Fruit fly (Drosophila melanogaster) Kc167 (cell line): ENCODE measurements around the gene CG32269.

Source experiments
- Myc ChIP-seq: fragments of >200 bp; optimal IDR thresholded peaks from 2 replicates; lab custom pipeline; 2017; ENCODE audit warnings: missing external identifiers
- Sin3A ChIP-seq: fragments of >200 bp; optimal IDR thresholded peaks from 2 replicates; lab custom pipeline; 2018; ENCODE audit warnings: missing external identifiers
- h ChIP-seq: fragments of >200 bp; optimal IDR thresholded peaks from 3 replicates; lab custom pipeline; 2018; ENCODE audit warnings: missing external identifiers
- insv ChIP-seq: fragments of >200 bp; optimal IDR thresholded peaks from 3 replicates; lab custom pipeline; 2018; ENCODE audit warnings: missing external identifiers
- psq ChIP-seq: fragments of >200 bp; optimal IDR thresholded peaks from 2 replicates; lab custom pipeline; 2017; ENCODE audit warnings: missing external identifiers
- ttk ChIP-seq: sonication (Bioruptor generic); optimal IDR thresholded peaks from 2 replicates; lab custom pipeline; 2017; ENCODE audit warnings: missing external identifiers

Gene CG32269

DNA sequence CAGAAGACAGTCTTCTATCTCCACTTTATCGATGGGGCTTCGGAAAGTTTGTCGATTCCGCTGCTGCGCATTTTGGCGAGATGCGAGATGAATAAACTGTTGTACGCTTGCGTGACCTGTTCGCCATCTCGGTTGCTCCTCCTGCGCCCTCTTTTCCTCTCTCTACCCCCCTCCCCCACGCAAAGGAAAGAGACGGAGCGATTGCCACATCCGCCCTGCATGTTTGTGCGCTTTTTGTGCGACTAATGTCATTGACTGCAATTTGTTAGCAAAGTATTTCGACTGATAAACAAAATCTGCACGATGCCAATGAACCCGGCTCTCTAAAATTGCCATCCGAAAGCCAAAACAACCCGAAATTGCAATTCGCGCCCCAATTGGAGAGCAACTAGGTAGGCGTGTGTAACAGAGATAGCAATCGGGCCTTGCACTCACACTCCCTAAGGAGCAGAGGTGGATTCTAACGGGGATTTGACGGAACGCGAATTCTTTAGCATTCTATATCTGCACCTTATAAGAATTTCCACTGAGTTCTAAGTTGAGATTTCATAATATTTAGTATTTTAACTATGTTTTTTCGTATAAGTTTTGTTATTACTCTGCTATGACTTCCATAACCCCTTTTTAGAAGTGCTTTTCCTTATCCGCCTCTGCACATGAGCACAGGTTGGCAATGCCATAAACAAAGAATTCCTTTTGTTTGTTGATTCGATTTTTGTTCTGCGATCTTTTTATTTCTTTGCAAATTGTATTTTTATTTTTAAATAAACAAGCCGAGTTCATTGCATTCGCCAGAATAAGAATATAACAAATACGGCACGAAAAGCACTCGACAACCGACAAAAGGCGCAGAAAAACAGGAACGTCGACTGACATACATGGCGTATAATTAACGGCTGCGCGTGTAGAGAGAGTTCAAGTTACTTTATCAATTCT lies 38.6 kb upstream of the CG32269 start, which contains the start of gene CG43389:
Gene CG43389 (plus strand): TSS at position 886 of the 936 bp plus-strand sequence.
- TF ChIP-seq ttk (lab: Kevin White, UChicago) = no peak
- no peak for TF ChIP-seq insv (lab: Kevin White, UChicago)
- TF ChIP-seq Myc = no peak
- TF ChIP-seq psq = no peak
- no peak for TF ChIP-seq Sin3A
- TF ChIP-seq h = no peak

DNA sequence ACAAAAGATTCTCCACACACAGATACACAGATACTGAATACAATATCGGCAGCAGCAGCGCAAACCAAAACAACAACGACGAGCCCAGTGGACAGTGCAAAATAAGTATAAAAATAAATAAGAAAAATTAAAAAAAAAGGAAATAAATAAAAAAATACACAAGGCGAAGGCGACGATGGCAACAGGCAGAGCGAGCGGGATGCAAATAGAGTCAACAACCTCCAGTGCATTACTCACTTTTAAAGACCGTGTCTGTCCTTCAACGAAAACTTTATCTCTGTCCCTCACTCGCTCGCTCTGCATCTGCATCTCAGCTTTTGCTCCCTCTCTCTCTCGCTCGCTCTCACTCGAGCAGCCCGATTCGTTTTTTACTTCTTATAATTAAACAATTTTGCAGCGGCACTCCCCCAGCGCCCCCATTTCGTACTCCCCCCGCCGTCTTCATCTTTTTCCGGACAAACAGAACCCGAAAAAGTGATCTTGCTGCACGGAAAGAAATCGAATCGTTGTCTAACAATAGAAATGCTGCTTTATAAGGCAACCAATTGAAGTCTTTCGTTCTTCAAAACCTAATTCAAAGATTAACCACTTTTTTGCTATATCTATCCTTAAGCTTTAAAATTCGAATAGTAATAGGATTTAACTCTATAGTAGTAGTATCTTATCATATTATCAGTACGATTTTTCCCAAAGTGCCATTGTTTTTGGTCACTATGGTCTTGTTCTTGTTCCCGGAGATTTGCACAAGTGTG lies 37.8 kb upstream of the CG32269 start:
- TF ChIP-seq h (no peak), ttk (lab: Kevin White, UChicago) (no peak), psq (no peak), Sin3A (no peak), insv (lab: Kevin White, UChicago) (no peak)

DNA sequence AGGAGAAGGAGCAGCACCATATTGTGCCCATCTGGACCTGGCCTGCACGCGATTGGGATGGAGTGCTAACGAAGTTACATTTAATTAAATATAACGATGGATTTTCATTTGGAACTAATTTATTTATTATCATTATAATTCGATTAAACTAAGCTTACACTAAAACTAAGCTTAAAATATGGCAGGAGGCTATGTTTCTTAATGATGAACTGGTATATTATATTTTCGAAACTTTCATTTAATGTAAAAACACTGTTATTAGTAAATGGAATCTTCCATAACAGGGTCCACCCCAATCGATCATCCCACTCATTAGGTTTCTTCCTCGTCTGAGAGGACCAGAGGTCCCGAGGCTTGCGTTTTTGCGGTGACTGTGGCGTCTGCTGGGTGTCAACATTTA lies 36.4 kb upstream of the CG32269 start:
- no peak for TF ChIP-seq h
- no peak for TF ChIP-seq psq
- TF ChIP-seq ttk (lab: Kevin White, UChicago) = no peak
- no peak for TF ChIP-seq Sin3A
- no peak for TF ChIP-seq Myc
- TF ChIP-seq insv (lab: Kevin White, UChicago) = no peak

DNA sequence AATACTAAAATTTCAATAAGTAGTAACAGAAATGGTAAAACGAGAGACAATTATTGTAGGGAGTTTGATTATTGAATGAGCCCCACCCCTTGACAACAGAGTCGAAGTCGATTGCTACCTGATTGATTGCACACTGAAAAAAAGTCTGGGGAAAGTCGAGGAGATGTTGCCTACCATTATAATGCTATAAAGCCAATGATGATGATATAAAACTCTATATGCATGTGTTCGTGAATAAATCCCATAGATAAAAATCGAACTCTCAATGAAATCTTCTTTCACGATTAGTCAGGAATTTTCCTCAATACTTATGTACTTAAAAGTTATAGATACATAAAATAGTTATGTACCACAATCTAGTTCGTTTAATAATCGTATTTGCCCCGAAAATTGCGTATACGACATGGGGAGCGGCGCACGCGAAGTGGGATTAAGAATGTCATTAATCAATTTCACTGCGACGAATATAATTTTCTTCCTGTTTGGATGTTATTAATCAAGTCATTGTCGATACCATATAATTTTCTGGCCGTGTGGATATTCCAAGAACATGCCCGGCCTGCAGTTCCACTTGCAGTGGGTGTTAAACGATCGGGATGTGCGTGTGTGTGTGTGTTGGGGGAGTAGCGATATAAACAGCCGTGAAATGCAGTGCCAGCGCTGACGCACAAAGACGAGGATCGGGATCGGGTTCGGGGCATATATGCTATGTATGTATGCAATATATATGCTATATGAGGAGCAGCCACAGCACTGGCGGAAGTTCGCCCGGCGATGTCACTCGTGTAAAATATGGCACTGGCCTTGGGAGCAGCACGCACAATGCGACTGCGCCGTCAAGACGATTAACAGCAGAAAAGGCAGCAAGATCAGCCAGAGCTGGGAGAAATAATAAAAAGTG lies 35.7 kb upstream of the CG32269 start, which contains the start of gene CG12078:
Gene CG12078 (minus strand): TSS at position 51 of the 901 bp plus-strand sequence.
- TF ChIP-seq Sin3A (no peak), ttk (lab: Kevin White, UChicago) (no peak), h (no peak), Myc (no peak), psq (no peak), insv (lab: Kevin White, UChicago) (no peak)

DNA sequence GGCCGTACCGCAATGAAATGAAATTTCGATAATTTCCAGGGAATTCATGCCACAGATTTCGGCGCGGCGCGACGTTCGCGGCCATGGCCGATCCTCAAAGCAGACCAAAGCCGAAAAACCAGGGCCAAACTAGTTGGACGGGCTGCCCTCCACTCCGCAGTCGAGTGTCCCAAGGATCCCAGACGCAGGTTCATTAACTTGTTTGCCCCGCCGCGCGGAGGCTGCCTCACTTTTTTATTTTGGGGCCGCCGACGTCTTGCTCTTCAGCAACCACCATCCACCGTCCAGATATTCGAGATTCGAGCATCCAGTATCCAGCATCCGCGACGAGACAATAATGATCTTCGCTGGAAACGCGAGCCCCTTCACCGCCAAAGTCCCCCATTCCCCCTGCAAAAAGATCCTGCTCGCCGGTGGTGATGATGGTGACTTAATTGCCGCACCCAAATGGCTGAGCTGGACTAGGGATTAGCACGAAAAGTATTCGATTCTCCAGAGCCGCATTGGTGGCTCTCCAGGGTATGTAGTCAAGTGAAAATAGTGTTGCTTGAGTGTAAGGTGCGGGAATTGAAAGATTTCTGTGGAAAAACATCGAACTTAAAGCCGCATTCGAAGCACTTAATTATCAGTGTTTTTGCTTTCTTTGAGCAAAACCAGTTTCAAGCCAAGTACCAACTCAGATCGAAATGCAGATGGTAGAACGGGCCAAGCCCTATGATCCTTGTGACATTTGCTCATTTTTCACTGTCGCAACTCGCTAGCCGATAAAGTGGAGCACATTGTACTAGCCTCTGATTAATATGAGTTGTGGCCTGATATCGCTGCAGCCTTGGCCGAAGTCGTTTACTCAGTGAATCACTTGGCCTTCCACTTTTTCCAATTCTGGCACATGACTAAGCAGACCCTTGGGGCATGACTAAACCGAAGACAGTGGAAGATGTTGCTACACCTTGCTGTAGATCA lies 33.6 kb upstream of the CG32269 start:
- no peak for TF ChIP-seq Myc
- TF ChIP-seq h = no peak
- TF ChIP-seq ttk (lab: Kevin White, UChicago) = no peak
- TF ChIP-seq insv (lab: Kevin White, UChicago) = no peak
- no peak for TF ChIP-seq psq
- TF ChIP-seq Sin3A = no peak

DNA sequence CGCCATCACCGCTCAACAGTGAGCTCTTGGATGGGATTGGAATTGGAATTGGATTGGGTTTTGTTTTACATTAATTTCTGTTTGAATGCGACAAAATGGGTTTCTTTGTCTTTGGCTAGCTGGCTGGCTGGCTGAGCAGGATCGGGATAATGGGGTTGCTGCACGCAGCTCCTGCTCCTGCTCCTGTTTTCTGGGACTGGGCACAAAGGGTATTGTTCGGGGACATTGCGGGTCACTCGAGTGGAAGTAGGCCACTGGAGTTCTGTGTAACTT lies 32.5 kb upstream of the CG32269 start:
- TF ChIP-seq psq = no peak
- no peak for TF ChIP-seq ttk (lab: Kevin White, UChicago)
- no peak for TF ChIP-seq Myc
- TF ChIP-seq insv (lab: Kevin White, UChicago) = no peak
- TF ChIP-seq h = no peak
- no peak for TF ChIP-seq Sin3A

DNA sequence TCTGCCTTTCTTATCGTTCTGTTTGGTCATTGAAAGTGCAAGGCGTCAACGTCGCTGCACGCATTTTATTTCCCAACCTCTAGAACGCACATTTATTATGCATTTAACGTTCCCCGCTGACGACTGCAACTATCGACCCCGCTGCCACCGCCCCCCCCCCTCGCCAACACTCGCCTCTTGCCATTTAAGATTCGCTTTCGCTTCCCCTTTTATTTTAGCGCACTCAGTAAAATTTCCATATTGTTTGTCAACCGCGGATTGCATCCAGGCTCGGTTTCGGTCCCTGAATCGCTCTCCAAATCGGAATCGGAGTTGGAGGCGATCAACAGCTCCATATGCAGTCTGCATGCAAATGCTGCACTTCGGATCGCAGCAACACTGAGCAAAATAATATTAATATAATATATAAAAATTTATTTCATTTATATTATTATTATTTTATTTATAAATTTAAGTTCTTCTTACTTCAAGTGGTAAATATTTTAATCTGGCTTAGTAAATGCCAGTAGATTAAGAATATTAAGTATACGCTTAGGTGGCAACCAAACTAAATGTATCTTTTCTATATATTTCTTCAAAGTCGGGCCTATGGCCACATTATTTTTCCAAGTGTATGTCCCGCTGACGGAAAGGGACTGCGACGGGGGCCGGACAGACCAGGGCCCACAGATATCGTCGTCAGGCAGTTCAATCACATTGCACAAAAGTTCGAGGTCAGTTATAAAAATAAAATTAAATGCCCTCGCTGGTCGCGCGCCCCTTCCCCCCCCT lies 32.0 kb upstream of the CG32269 start:
- TF ChIP-seq h (no peak), insv (lab: Kevin White, UChicago) (no peak), Sin3A (no peak), Myc (no peak), psq (no peak), ttk (lab: Kevin White, UChicago) (no peak)

DNA sequence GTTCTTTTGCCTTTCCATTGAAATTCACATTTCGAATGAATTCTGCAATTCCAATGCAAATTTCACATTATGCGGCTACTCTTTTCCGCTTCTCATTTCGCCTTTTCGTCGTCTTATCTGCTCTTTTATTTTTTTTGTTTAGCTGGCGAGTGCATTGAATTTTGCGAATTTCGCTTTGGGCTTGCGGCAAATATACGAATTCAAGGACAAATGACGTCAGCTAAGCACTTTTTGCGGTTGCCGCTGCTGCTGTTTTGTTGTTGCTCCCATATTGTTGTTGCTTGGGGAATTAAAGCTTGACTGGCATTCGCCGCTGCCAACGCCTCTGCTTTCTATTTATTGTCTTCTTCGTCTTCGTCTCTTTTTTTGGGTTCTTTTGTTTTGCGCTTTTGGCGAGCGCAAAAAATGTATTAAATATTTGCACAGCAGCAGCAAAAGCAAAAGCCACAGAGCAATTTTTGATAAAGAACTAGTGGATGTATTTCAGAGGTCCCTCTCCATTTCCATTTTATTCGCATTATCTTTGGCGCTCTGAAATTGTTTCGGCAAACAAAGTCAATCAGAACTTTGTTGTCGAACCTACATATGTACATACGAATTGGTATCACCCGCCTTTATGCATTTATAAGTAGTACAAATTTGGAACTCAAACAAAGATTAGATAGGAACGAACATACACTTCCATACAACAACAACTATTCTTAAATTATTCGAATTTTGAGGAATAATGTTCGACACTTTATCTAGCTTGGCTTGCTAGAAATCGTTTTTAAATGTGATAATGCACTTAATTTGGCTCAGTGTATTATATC lies 31.2 kb upstream of the CG32269 start:
- TF ChIP-seq Myc (no peak), ttk (lab: Kevin White, UChicago) (no peak), psq (no peak), Sin3A (no peak)

DNA sequence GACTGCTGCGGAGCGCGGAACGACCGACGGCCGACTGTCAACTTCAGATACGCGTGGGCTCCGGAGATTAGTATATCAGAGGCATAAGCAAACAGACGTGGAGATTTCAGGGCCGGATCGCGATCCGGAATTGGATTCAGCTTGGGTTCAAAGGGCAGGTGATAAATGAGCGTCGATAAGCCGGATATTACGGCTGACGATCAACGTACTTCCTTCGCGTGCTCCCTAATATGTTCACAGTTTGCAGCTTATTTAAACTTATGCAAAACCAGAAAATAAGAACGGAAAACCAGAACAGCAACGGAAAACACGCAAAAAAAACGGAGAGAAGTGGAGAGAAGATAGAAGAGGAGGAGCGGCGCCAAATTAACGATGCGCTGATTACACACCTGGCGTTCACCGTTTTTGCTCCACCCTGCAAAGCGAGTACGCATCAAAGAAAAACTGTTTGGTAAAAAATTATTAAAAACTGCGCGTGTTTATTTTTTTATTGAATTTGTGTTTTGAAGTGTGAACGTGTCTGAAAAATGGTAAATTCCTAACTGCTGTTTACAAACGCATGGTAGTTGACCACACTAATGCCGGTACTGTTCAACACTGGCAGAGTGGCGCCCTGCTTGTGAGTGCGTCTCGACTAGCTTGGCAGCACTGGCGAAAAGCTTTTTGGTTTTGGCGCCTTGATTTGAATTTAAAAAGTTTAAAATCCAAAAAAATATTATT lies 30.4 kb upstream of the CG32269 start, which contains the start of gene CG17746:
Gene CG17746 (minus strand): TSS at position 546 of the 720 bp plus-strand sequence.
- no peak for TF ChIP-seq psq
- no peak for TF ChIP-seq Myc
- no peak for TF ChIP-seq ttk (lab: Kevin White, UChicago)
- TF ChIP-seq h = no peak
- no peak for TF ChIP-seq insv (lab: Kevin White, UChicago)
- no peak for TF ChIP-seq Sin3A
